Worm (Caenorhabditis elegans): ENCODE results near the gene sfxn-1.3.
"Not testable (repeated sequence)": the region's sequence is repeated elsewhere in the genome, so short reads cannot be mapped to it uniquely, and the experiment has no call there.

The sfxn-1.3 gene

ce11 chrV:15752049-15752448 lies 25.4 kb downstream of the sfxn-1.3 start, which contains the start of gene str-43:
str-43 (minus strand) TSS chrV:15752149.
- no peak for TF ChIP-seq unc-39 (tag; optimal IDR thresholded peaks at IDR 0.05)
- TF ChIP-seq ceh-9 (tag; optimal IDR thresholded peaks at IDR 0.05), result no peak
- no peak for TF ChIP-seq lin-39 (tag; optimal IDR thresholded peaks at IDR 0.05)

ce11 chrV:15752941-15753340 lies 26.3 kb downstream of the sfxn-1.3 start, which contains the start of gene str-5:
str-5 (plus strand) TSS chrV:15753241.
- TF ChIP-seq nhr-25, egl-27, mml-1 (tag; optimal IDR thresholded peaks at IDR 0.05): not testable (repeated sequence)

ce11 chrV:15754731-15755130 lies 28.1 kb downstream of the sfxn-1.3 start, which contains the start of gene str-8:
str-8 (plus strand) TSS chrV:15755031.
- TF ChIP-seq nhr-28, unc-39, ZK546.5 (tag; optimal IDR thresholded peaks at IDR 0.05): not testable (repeated sequence)

ce11 chrV:15757645-15758044 lies 31.0 kb downstream of the sfxn-1.3 start:
- no peak for TF ChIP-seq ztf-4 (tag; optimal IDR thresholded peaks at IDR 0.05)
- TF ChIP-seq egl-27 (tag; optimal IDR thresholded peaks at IDR 0.05), result no peak
- no peak for TF ChIP-seq tbx-2 (tag; optimal IDR thresholded peaks at IDR 0.05)
- TF ChIP-seq nhr-25 (tag; optimal IDR thresholded peaks at IDR 0.05), result no peak

- TF ChIP-seq tbx-2 (tag; optimal IDR thresholded peaks at IDR 0.05) (no peak), nhr-25 (tag; optimal IDR thresholded peaks at IDR 0.05) (no peak), fkh-2 (tag; optimal IDR thresholded peaks at IDR 0.05) (no peak), nhr-23 (tag; optimal IDR thresholded peaks at IDR 0.05) (no peak), R02D3.7 (tag; optimal IDR thresholded peaks at IDR 0.05) (no peak), skn-1 (tag; optimal IDR thresholded peaks at IDR 0.05) (no peak), sea-2 (GFP tag; optimal IDR thresholded peaks at IDR 0.05) (no peak), nfya-1 (tag; optimal IDR thresholded peaks at IDR 0.05; ENCODE audit: insufficient read depth) (no peak), mdl-1 (tag; optimal IDR thresholded peaks at IDR 0.05) (no peak), daf-12 (tag; optimal IDR thresholded peaks at IDR 0.05) (no peak), nhr-28 (tag; optimal IDR thresholded peaks at IDR 0.05) (no peak), nhr-76 (tag; optimal IDR thresholded peaks at IDR 0.05) (no peak), ceh-82 (tag; optimal IDR thresholded peaks at IDR 0.05) (no peak), elt-2 (tag; optimal IDR thresholded peaks at IDR 0.05) (no peak), lsy-12 (tag; optimal IDR thresholded peaks at IDR 0.05) (no peak), lin-15B (tag; optimal IDR thresholded peaks at IDR 0.05) (no peak)
These were observed 31.8 kb downstream of the sfxn-1.3 start, which contains the start of gene str-9 for ce11 chrV:15758449-15758848. str-9 (plus strand) TSS chrV:15758749.

- peak; percentile 74 for TF ChIP-seq jun-1 (tag; optimal IDR thresholded peaks at IDR 0.05)
- TF ChIP-seq ztf-4 (tag; optimal IDR thresholded peaks at IDR 0.05), result peak; percentile 17
- peak; percentile 80 for TF ChIP-seq egl-5 (tag; optimal IDR thresholded peaks at IDR 0.05)
- TF ChIP-seq elt-1 (tag; optimal IDR thresholded peaks at IDR 0.05), result peak; percentile 26
- peak; percentile 87 for TF ChIP-seq R02D3.7 (tag; optimal IDR thresholded peaks at IDR 0.05)
- TF ChIP-seq lin-15B (tag; optimal IDR thresholded peaks at IDR 0.05), result peak; percentile 93
- TF ChIP-seq mdl-1 (tag; optimal IDR thresholded peaks at IDR 0.05), result no peak
- TF ChIP-seq nhr-77 (tag; optimal IDR thresholded peaks at IDR 0.05), result peak; percentile 80
- TF ChIP-seq nhr-25 (tag; optimal IDR thresholded peaks at IDR 0.05), result peak; percentile 85
- TF ChIP-seq ama-1 (optimal IDR thresholded peaks at IDR 0.05), result peak; percentile 62
- peak; percentile 62 for TF ChIP-seq lin-39 (tag; optimal IDR thresholded peaks at IDR 0.05)
- no peak for TF ChIP-seq nhr-28 (tag; optimal IDR thresholded peaks at IDR 0.05)
- TF ChIP-seq zag-1 (tag; optimal IDR thresholded peaks at IDR 0.05), result peak; percentile 51
- TF ChIP-seq ceh-16 (tag; optimal IDR thresholded peaks at IDR 0.05), result no peak
- peak; percentile 89 for TF ChIP-seq tbx-2 (tag; optimal IDR thresholded peaks at IDR 0.05)
- no peak for TF ChIP-seq mml-1 (tag; optimal IDR thresholded peaks at IDR 0.05)
- TF ChIP-seq nfya-1 (tag; optimal IDR thresholded peaks at IDR 0.05; ENCODE audit: insufficient read depth), result peak; percentile 89
- peak; percentile 78 for TF ChIP-seq lsy-12 (tag; optimal IDR thresholded peaks at IDR 0.05)
- peak; percentile 90 for TF ChIP-seq snpc-4 (tag; optimal IDR thresholded peaks at IDR 0.05)
- peak; percentile 32 for TF ChIP-seq daf-12 (tag; optimal IDR thresholded peaks at IDR 0.05)
- TF ChIP-seq nhr-12 (tag; optimal IDR thresholded peaks at IDR 0.05), result no peak
- TF ChIP-seq ceh-9 (tag; optimal IDR thresholded peaks at IDR 0.05), result no peak
- peak; percentile 94 for TF ChIP-seq pha-4 (tag; optimal IDR thresholded peaks at IDR 0.05)
- TF ChIP-seq nhr-11 (tag; optimal IDR thresholded peaks at IDR 0.05), result peak; percentile 57
- peak; percentile 30 for TF ChIP-seq aly-2 (tag; optimal IDR thresholded peaks at IDR 0.05)
- no peak for TF ChIP-seq unc-39 (tag; optimal IDR thresholded peaks at IDR 0.05)
- peak; percentile 90 for TF ChIP-seq nhr-43 (tag; optimal IDR thresholded peaks at IDR 0.05; ENCODE audit: poor library complexity, severe bottlenecking)
- TF ChIP-seq fos-1 (tag; optimal IDR thresholded peaks at IDR 0.05), result no peak
- TF ChIP-seq ZK546.5 (tag; optimal IDR thresholded peaks at IDR 0.05), result peak; percentile 33
- peak; percentile 33 for TF ChIP-seq fkh-2 (tag; optimal IDR thresholded peaks at IDR 0.05)
- peak; percentile 78 for TF ChIP-seq ceh-28 (tag; optimal IDR thresholded peaks at IDR 0.05)
- TF ChIP-seq eor-1 (tag; optimal IDR thresholded peaks at IDR 0.05), result no peak
- peak; percentile 87 for TF ChIP-seq ceh-82 (tag; optimal IDR thresholded peaks at IDR 0.05)
- no peak for TF ChIP-seq sea-2 (GFP tag; optimal IDR thresholded peaks at IDR 0.05)
- no peak for TF ChIP-seq unc-62 (GFP tag; optimal IDR thresholded peaks at IDR 0.05)
These were observed 39.5 kb downstream of the sfxn-1.3 start, which contains the start of the genes haf-3 and F57A10.2 for ce11 chrV:15766122-15766594. haf-3 (minus strand) TSS chrV:15766172. F57A10.2 (plus strand) TSS chrV:15766575.
